Fruit fly (Drosophila melanogaster): ENCODE measurements around the gene skd.

DNA sequence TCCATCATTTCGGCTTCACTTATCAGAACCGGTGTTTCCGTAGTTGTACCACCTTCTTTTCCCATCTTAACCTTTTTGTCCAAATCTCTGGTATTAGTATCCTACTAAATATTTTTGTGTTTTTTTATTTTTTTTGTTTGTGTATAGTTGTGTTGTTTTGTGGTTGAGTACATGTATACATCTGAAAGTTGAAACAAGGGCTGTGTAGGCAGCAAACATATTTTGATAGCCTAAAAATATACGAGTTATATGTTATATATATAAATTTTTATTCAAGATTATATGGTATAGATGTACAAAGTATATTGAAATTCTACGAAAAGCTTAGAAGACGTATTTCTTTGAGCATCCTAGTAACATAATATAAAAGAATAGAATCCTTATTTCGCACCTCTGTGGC lies 56.7 kb downstream of the skd start, which contains the start of gene CG33287:
- TF ChIP-seq Sin3A (optimal IDR thresholded peaks at IDR 0.05) (no peak), Myc (optimal IDR thresholded peaks at IDR 0.05) (no peak), insv (optimal IDR thresholded peaks at IDR 0.05) (no peak), h (optimal IDR thresholded peaks at IDR 0.05) (no peak)

Measured in Kc167 (cell line).